Fruit fly (Drosophila melanogaster): ENCODE results near the gene Cpr66D.

Gene Cpr66D

DNA sequence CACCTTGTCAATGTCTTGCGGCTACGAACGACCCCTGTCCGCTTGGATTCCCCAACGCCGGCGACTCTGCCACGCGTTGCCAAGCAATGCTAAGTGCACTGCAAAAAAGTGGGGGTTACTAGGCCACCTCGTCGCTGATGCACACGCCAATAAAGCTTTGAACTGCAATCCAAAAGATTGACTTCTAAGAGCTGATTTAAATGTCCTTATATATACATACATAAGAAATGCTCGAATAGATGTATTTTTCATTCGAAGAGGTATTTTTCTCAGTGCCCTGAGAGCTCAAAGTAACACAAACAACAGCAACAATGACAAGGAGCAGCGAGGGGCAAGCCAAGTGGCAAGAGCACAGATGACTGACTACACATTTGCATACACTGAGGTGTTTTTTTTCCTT, 32.8 kb upstream of the Cpr66D start:
- TF ChIP-seq Drgx (GFP tag; IDR thresholded peaks at IDR 0.05), result peak; percentile 40; the same call in 1 of the 2 replicates
- TF ChIP-seq ci (GFP tag; IDR thresholded peaks at IDR 0.05), result no peak

DNA sequence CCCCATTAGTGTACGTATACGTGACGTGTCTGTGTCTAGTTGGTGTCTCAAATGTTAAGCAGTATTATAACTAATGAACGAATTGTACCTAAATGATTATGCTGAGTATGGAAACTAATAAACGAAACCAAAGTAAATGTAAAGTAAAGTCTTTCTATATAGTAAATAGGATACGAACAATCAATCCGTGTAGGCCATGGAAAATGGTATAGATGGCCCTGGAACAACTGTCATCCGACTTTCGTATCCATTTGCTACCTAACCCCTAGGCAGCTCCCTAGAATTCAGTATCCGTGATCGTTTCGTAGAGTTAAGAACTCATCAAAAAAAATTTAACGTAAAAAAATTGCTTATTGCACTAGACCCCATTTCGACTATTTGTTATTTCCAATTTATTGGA, 23.3 kb upstream of the Cpr66D start, which contains the start of gene S-Lap1:
Gene S-Lap1 (plus strand): TSS at position 301 of the 400 bp plus-strand sequence.
- no peak for TF ChIP-seq Bteb2 (GFP tag; optimal IDR thresholded peaks at IDR 0.05)
- TF ChIP-seq amos (GFP tag; IDR thresholded peaks at IDR 0.05; ENCODE audit: partially characterized antibody), result no peak
- no peak for TF ChIP-seq chif (GFP tag; optimal IDR thresholded peaks at IDR 0.05)

DNA sequence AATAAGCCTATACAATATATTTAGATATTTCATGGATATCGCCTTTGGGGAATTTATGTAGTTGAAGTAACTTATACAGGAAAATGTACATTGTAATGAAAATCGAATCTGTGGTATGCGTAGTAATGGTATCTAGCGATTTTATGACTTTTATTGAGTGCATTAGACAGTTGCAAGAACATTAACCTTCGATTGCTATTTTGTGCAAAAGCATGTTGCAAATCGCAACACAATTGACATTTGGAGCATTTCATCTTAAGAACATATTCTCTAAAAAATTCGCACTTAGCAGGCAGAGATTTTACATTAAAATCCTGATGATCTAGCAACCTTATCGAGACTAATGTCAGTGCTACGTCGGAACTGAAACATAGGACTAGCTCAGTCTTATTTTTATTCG, 20.7 kb upstream of the Cpr66D start, which contains the start of gene S-Lap2:
Gene S-Lap2 (plus strand): TSS at position 301 of the 400 bp plus-strand sequence.
- no peak for TF ChIP-seq dmrt11E (tag; optimal IDR thresholded peaks at IDR 0.05)
- no peak for TF ChIP-seq CG10543 (GFP tag; optimal IDR thresholded peaks at IDR 0.05)
- no peak for TF ChIP-seq lola (GFP tag; optimal IDR thresholded peaks at IDR 0.05)

DNA sequence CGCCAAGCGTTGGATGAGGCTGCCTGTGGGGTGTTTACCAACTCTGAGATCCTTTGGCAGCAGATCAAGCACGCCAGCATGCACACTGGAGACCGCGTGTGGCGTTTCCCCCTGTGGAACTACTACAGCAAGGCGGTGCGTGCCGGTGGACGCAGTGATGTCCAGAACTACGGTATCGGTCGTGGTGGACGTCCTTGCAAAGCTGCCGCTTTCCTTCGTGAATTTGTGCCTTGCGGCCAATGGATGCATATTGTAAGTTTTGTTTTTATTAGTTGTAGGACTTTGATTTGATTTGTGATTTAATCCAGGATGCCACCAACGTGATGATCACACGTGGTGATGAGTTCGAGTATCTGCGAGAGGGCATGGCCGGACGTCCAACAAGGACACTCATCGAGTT, 18.8 kb upstream of the Cpr66D start:
- TF ChIP-seq Ets65A (GFP tag) (peak; percentile 90), zen2 (GFP tag; IDR thresholded peaks at IDR 0.05; ENCODE audit: partially characterized antibody) (0 out of 3 replicates have a peak, but pooled peaks have one; percentile 9), Chrac-16 (GFP tag; optimal IDR thresholded peaks at IDR 0.05) (no peak)

DNA sequence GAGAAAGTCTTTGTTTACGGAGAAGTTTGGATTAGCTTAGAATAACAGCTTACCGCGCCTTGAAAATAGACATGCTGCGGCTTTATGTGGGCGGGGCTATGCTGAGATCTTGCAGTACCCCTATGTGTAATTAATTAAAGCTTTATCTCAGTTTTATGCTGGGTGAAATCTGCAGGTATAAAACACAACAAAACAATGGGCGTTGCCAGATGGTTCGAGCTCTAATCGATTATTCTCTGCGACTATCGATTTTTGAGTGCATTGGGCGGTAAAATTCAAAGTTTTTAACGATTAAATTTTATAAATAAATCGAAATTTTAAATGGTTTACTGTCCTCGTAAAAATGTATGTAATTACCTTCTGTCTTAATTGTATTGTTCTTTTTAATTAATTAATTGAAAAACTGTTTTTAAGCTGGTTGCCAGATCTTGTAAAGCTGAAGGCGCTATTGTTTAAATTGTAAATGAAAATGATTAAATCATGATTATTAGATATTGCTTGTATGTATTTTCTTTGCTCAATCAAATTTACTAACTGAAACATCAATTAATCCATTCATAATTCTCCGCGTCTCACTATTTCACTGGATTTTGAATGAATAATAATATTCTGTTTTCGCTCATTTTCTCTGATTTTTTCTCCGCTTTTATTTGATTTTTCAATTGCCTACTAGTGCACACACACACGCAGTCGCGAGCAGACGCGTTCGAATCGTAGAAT, 16.4 kb upstream of the Cpr66D start, which contains the start of the genes GAPsec and Zasp66:
Gene GAPsec (minus strand): TSS at position 200 of the 720 bp plus-strand sequence.
Gene Zasp66 (plus strand): TSS at position 670 of the 720 bp plus-strand sequence.
- TF ChIP-seq wek (GFP tag; optimal IDR thresholded peaks at IDR 0.05), result no peak
- TF ChIP-seq Dll (GFP tag; IDR thresholded peaks at IDR 0.05; ENCODE audit: partially characterized antibody), result peak; percentile 63; the same call in 2 of the 4 replicates
- no peak for TF ChIP-seq CG7963 (GFP tag; IDR thresholded peaks at IDR 0.05; ENCODE audit: partially characterized antibody)
- no peak for TF ChIP-seq CG11247 (GFP tag; IDR thresholded peaks at IDR 0.05)
- TF ChIP-seq row (GFP tag; IDR thresholded peaks at IDR 0.05), result no peak
- TF ChIP-seq zfh1 (GFP tag; IDR thresholded peaks at IDR 0.05), result no peak
- TF ChIP-seq CG4617 (GFP tag; optimal IDR thresholded peaks at IDR 0.05; ENCODE audit: borderline replicate concordance), result peak; percentile 54
- no peak for TF ChIP-seq CG1024 (GFP tag; IDR thresholded peaks at IDR 0.05)
- no peak for TF ChIP-seq CG32772 (GFP tag; IDR thresholded peaks at IDR 0.05)
- no peak for TF ChIP-seq ab (GFP tag; optimal IDR thresholded peaks at IDR 0.05)
- TF ChIP-seq CG7372 (GFP tag; IDR thresholded peaks at IDR 0.05), result no peak
- no peak for TF ChIP-seq Bteb2 (GFP tag; optimal IDR thresholded peaks at IDR 0.05)
- TF ChIP-seq caup (GFP tag; optimal IDR thresholded peaks at IDR 0.05; ENCODE audit: severe bottlenecking), result no peak
- TF ChIP-seq Ets97D (GFP tag; optimal IDR thresholded peaks at IDR 0.05), result peak; percentile 8
- no peak for TF ChIP-seq tgo (GFP tag; IDR thresholded peaks at IDR 0.05)
- TF ChIP-seq CG17568 (GFP tag; optimal IDR thresholded peaks at IDR 0.05), result no peak
- TF ChIP-seq run (tag; optimal IDR thresholded peaks at IDR 0.05), result no peak
- no peak for TF ChIP-seq CG10366 (GFP tag; IDR thresholded peaks at IDR 0.05)
- TF ChIP-seq stc (GFP tag; IDR thresholded peaks at IDR 0.05), result no peak
- no peak for TF ChIP-seq so (GFP tag; IDR thresholded peaks at IDR 0.05)
- TF ChIP-seq pzg (GFP tag; optimal IDR thresholded peaks at IDR 0.05), result peak; percentile 42
- TF ChIP-seq BEAF-32 (GFP tag; optimal IDR thresholded peaks at IDR 0.05), result peak; percentile 41
- TF ChIP-seq stwl (tag; optimal IDR thresholded peaks at IDR 0.05), result peak; percentile 55
- TF ChIP-seq Oaz (GFP tag; IDR thresholded peaks at IDR 0.05), result no peak
- TF ChIP-seq CG4360 (GFP tag; IDR thresholded peaks at IDR 0.05), result no peak
- TF ChIP-seq Doc3 (GFP tag; IDR thresholded peaks at IDR 0.05; ENCODE audit: partially characterized antibody), result peak; percentile 39; the same call in 1 of the 3 replicates
- TF ChIP-seq CG17385 (GFP tag; optimal IDR thresholded peaks at IDR 0.05), result no peak
- TF ChIP-seq CG17361 (GFP tag; IDR thresholded peaks at IDR 0.05), result no peak
- no peak for TF ChIP-seq kah (GFP tag; optimal IDR thresholded peaks at IDR 0.05)
- TF ChIP-seq tna (GFP tag; IDR thresholded peaks at IDR 0.05; ENCODE audit: partially characterized antibody), result 0 out of 2 replicates have a peak, but pooled peaks have one; percentile 23
- TF ChIP-seq H2.0 (GFP tag; IDR thresholded peaks at IDR 0.05), result no peak
- TF ChIP-seq Rx (GFP tag; IDR thresholded peaks at IDR 0.05), result no peak
